Fruit fly (Drosophila melanogaster): ENCODE measurements around the gene ras.

The ras gene

dm6 chrX:10737422-10738150 is 6.7 kb upstream of the ras start (continued):
- TF ChIP-seq zf30C (GFP tag; optimal IDR thresholded peaks at IDR 0.05), result peak; percentile 69

DNA sequence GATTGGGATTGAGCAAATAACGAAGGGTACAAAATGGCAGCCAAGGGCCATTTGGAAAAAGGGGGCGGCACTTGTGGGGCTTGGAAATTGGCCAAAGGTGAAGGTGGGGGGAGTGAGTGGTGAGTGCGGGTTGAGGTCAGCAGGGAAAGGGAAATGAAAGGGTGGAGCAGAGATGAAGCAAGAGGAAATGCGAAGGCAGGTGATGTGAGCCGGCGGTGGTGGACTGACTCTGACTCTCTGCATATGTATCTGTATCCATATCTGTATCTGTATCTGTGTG is 6.2 kb upstream of the ras start:
- no peak for TF ChIP-seq CG8290 (GFP tag; optimal IDR thresholded peaks at IDR 0.05)
- TF ChIP-seq CG8290 (tag; optimal IDR thresholded peaks at IDR 0.05), result no peak
- TF ChIP-seq Sry-δ (GFP tag; optimal IDR thresholded peaks at IDR 0.05), result no peak
- no peak for TF ChIP-seq chm (GFP tag; IDR thresholded peaks at IDR 0.05)
- no peak for TF ChIP-seq zen (tag; optimal IDR thresholded peaks at IDR 0.05)
- no peak for TF ChIP-seq CG10654 (GFP tag; optimal IDR thresholded peaks at IDR 0.05)
- no peak for TF ChIP-seq ap (GFP tag; IDR thresholded peaks at IDR 0.05)
- no peak for TF ChIP-seq CG42726 (GFP tag; IDR thresholded peaks at IDR 0.05; ENCODE audit: partially characterized antibody)
- TF ChIP-seq CrebB (tag; optimal IDR thresholded peaks at IDR 0.05), result no peak
- no peak for TF ChIP-seq tio (GFP tag; optimal IDR thresholded peaks at IDR 0.05)
- TF ChIP-seq Chrac-16 (GFP tag; optimal IDR thresholded peaks at IDR 0.05), result no peak
- TF ChIP-seq Med (GFP tag), result peak; percentile 61
- 0 out of 3 replicates have a peak, but pooled peaks have one; percentile 24 for TF ChIP-seq so (GFP tag; IDR thresholded peaks at IDR 0.05)
- TF ChIP-seq shn (GFP tag; optimal IDR thresholded peaks at IDR 0.05), result no peak
- peak; percentile 62 for TF ChIP-seq CG13894 (tag; optimal IDR thresholded peaks at IDR 0.05)
- TF ChIP-seq az2 (GFP tag; optimal IDR thresholded peaks at IDR 0.05), result no peak
- no peak for TF ChIP-seq D (optimal IDR thresholded peaks at IDR 0.05)
- TF ChIP-seq D (GFP tag; optimal IDR thresholded peaks at IDR 0.05), result no peak
- TF ChIP-seq CG6813 (GFP tag; optimal IDR thresholded peaks at IDR 0.05), result no peak
- TF ChIP-seq abd-A (tag; optimal IDR thresholded peaks at IDR 0.05), result peak; percentile 90
- peak; percentile 94 for TF ChIP-seq crol (GFP tag; IDR thresholded peaks at IDR 0.05)
- no peak for TF ChIP-seq tap (tag; optimal IDR thresholded peaks at IDR 0.05)
- TF ChIP-seq Ets65A (GFP tag), result no peak
- no peak for TF ChIP-seq ham (GFP tag; IDR thresholded peaks at IDR 0.05)
- no peak for TF ChIP-seq CG10274 (GFP tag; optimal IDR thresholded peaks at IDR 0.05)
- no peak for TF ChIP-seq CG9727 (GFP tag; optimal IDR thresholded peaks at IDR 0.05)
- TF ChIP-seq tx (GFP tag; optimal IDR thresholded peaks at IDR 0.05), result no peak
- no peak for TF ChIP-seq jigr1 (GFP tag; IDR thresholded peaks at IDR 0.05)
- no peak for TF ChIP-seq CG11723 (GFP tag; optimal IDR thresholded peaks at IDR 0.05)
- no peak for TF ChIP-seq Dip2 (GFP tag; IDR thresholded peaks at IDR 0.05)
- no peak for TF ChIP-seq CG7745 (tag; optimal IDR thresholded peaks at IDR 0.05)
- TF ChIP-seq CG33213 (GFP tag; optimal IDR thresholded peaks at IDR 0.05), result no peak
- no peak for TF ChIP-seq CG3065 (GFP tag; optimal IDR thresholded peaks at IDR 0.05)
- TF ChIP-seq CTCF (GFP tag; optimal IDR thresholded peaks at IDR 0.05), result no peak
- TF ChIP-seq wor (GFP tag; IDR thresholded peaks at IDR 0.05), result no peak
- TF ChIP-seq ken (GFP tag; IDR thresholded peaks at IDR 0.05), result no peak
- no peak for TF ChIP-seq p53 (GFP tag; optimal IDR thresholded peaks at IDR 0.05)
- no peak for TF ChIP-seq CG18476 (GFP tag; optimal IDR thresholded peaks at IDR 0.05)
- no peak for TF ChIP-seq CG7839 (tag; optimal IDR thresholded peaks at IDR 0.05)
- TF ChIP-seq nerfin-1 (tag; optimal IDR thresholded peaks at IDR 0.05), result no peak
- TF ChIP-seq cg (GFP tag; optimal IDR thresholded peaks at IDR 0.05), result peak; percentile 6
- TF ChIP-seq CG17802 (tag; optimal IDR thresholded peaks at IDR 0.05), result no peak
- TF ChIP-seq CG4854 (GFP tag; optimal IDR thresholded peaks at IDR 0.05), result no peak

All from whole organism, embryonic.